Worm (Caenorhabditis elegans) whole organism, L4 larva: ENCODE results near the gene metl-2.

Experiments
- R02D3.7 ChIP-seq: fragments of 150-350 bp; sonication (generic microtip); optimal IDR thresholded peaks from 3 replicates; lab custom pipeline; 2014; ENCODE audit warnings: missing biosample characterization, missing genetic modification characterization
- fos-1 ChIP-seq: fragments of 150-350 bp; optimal IDR thresholded peaks from 2 replicates; lab custom pipeline; 2014; ENCODE audit warnings: missing biosample characterization, missing genetic modification characterization
- lin-38 ChIP-seq: fragments of 200-800 bp; sonication (Bioruptor generic); IDR thresholded peaks from 2 replicates; pipeline ENCODE4 v1.3.6; 2022; ENCODE audit warnings: missing genetic modification reagents, missing genetic modification characterization, missing compliant biosample characterization
- mep-1 ChIP-seq: fragments of 150-350 bp; sonication (generic microtip); optimal IDR thresholded peaks from 3 replicates; lab custom pipeline; 2014; ENCODE audit warnings: missing biosample characterization, missing genetic modification characterization
- nhr-237 ChIP-seq: sonication (generic microtip); optimal IDR thresholded peaks from 2 replicates; lab custom pipeline; 2017; ENCODE audit warnings: missing biosample characterization, missing genetic modification characterization
- nhr-28 ChIP-seq: fragments of 150-350 bp; optimal IDR thresholded peaks from 2 replicates; lab custom pipeline; 2014; ENCODE audit warnings: missing biosample characterization, missing genetic modification characterization
- nhr-6 ChIP-seq: fragments of 150-350 bp; optimal IDR thresholded peaks from 2 replicates; lab custom pipeline; 2014; ENCODE audit warnings: missing biosample characterization, missing genetic modification characterization
- pqm-1 ChIP-seq: sonication (generic microtip); optimal IDR thresholded peaks from 2 replicates; lab custom pipeline; 2017; ENCODE audit warnings: missing biosample characterization, missing genetic modification characterization
- unc-62 ChIP-seq, 3 experiments: fragments of 150-350 bp in 1 of 3; sonication (generic microtip); optimal IDR thresholded peaks in 2 of 3; peaks in 1 of 3; 1 replicate in 1 of 3; 2 replicates in 2 of 3; lab custom pipeline; 2014 to 2017; ENCODE audit warnings: missing biosample characterization in 3 of 3, missing genetic modification characterization in 3 of 3, missing genetic modification reagents in 3 of 3, missing genotype in 1 of 3
- zip-2 ChIP-seq: fragments of 150-350 bp; optimal IDR thresholded peaks from 2 replicates; lab custom pipeline; 2014; ENCODE audit warnings: missing biosample characterization, missing genetic modification characterization
- ztf-11 ChIP-seq: fragments of 150-350 bp; optimal IDR thresholded peaks from 2 replicates; lab custom pipeline; 2014; ENCODE audit warnings: missing biosample characterization, missing genetic modification characterization

DNA sequence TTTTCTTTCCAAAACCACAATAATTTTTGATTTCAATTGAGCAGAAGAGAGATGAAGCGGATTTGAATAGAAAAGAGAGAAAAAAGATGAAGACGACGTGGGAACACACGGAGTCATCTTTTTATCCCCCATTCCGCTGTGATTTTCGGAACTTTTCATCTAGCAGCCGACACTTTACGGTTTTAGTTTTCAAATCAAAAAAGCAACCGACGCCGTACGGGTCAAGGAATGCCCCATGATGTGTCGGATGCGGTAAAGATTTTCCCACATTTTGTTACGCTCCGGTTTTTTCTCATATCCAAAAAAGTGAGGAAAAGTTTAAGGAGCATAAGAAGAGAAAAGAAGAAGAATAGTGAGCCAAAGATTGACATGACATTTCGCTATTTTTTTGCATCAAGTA lies 24.2 kb upstream of the metl-2 start:
- TF ChIP-seq nhr-28 (tag; lab: Kevin White, UChicago) (no peak), pqm-1 (tag; lab: Kevin White, UChicago) (no peak), R02D3.7 (tag; lab: Kevin White, UChicago) (no peak), zip-2 (tag; lab: Kevin White, UChicago) (no peak), fos-1 (tag; lab: Kevin White, UChicago) (no peak), unc-62 (GFP tag; optimal IDR thresholded peaks at IDR 0.05 in 1 of 2; lab: Kevin White, UChicago) (no peak), unc-62 (tag; optimal IDR thresholded peaks at IDR 0.05; lab: Kevin White, UChicago) (no peak), nhr-6 (tag; lab: Kevin White, UChicago) (no peak), nhr-237 (tag; lab: Kevin White, UChicago) (no peak), lin-38 (no peak), ztf-11 (no peak), mep-1 (tag; lab: Kevin White, UChicago) (no peak)
